Worm (Caenorhabditis elegans) whole organism, young adult: ENCODE measurements around the gene T10C6.6.

Experiments used
- F39B2.1 ChIP-seq: fragments of 200-800 bp; sonication (Bioruptor generic); IDR thresholded peaks from 2 replicates; pipeline ENCODE4 v1.3.6; 2022; ENCODE audit warnings: missing genetic modification reagents, missing genetic modification characterization, missing compliant biosample characterization
- Y56A3A.18 ChIP-seq: fragments of 200-800 bp; sonication (Bioruptor generic); IDR thresholded peaks from 2 replicates; pipeline ENCODE4 v1.3.6; 2022; ENCODE audit warnings: missing genetic modification reagents, missing genetic modification characterization, missing compliant biosample characterization
- attf-3 ChIP-seq: fragments of 200-800 bp; sonication (Bioruptor generic); conservative IDR thresholded peaks from 2 replicates; pipeline ENCODE4 v1.3.6; 2022; ENCODE audit warnings: missing genetic modification reagents, missing genetic modification characterization, missing compliant biosample characterization
- attf-5 ChIP-seq: fragments of 200-800 bp; sonication (Bioruptor generic); optimal IDR thresholded peaks from 2 replicates; lab custom pipeline; 2018; ENCODE audit warnings: mild to moderate bottlenecking, missing genetic modification characterization, missing compliant biosample characterization
- attf-6 ChIP-seq: fragments of 200-800 bp; sonication (Bioruptor generic); IDR thresholded peaks from 2 replicates; pipeline ENCODE4 v1.3.6; 2022; ENCODE audit warnings: missing genetic modification reagents, missing genetic modification characterization, missing compliant biosample characterization
- bed-1 ChIP-seq: fragments of 200-800 bp; sonication (Bioruptor generic); IDR thresholded peaks from 2 replicates; pipeline ENCODE4 v1.3.6; 2022; ENCODE audit warnings: missing genetic modification reagents, missing genetic modification characterization, missing compliant biosample characterization
- ceh-40 ChIP-seq: fragments of 200-800 bp; sonication (Bioruptor generic); IDR thresholded peaks from 2 replicates; pipeline ENCODE4 v1.3.6; 2022; ENCODE audit warnings: missing genetic modification characterization, missing compliant biosample characterization
- fkh-3 ChIP-seq: sonication (generic microtip); optimal IDR thresholded peaks from 2 replicates; lab custom pipeline; 2016; ENCODE audit warnings: mild to moderate bottlenecking, missing genetic modification characterization, missing compliant biosample characterization
- hmg-20 ChIP-seq: fragments of 200-800 bp; sonication (Bioruptor generic); IDR thresholded peaks from 2 replicates; pipeline ENCODE4 v1.3.6; 2022; ENCODE audit warnings: missing genetic modification reagents, missing genetic modification characterization, missing compliant biosample characterization
- pha-4 ChIP-seq: fragments of 150-350 bp; sonication (generic microtip); optimal IDR thresholded peaks from 2 replicates; lab custom pipeline; 2014; ENCODE audit warnings: missing biosample characterization, missing genetic modification reagents, missing genetic modification characterization
- snpc-1.3 ChIP-seq: sonication (generic microtip); optimal IDR thresholded peaks from 2 replicates; lab custom pipeline; 2017; ENCODE audit warnings: missing genetic modification characterization, mild to moderate bottlenecking, missing compliant biosample characterization, antibody characterized with exemption, moderate library complexity, missing genotype, missing genetic modification reagents; ENCODE audit not compliant: insufficient read depth
- zim-3 ChIP-seq: sonication (generic microtip); optimal IDR thresholded peaks from 2 replicates; lab custom pipeline; 2017; ENCODE audit warnings: mild to moderate bottlenecking, missing genetic modification characterization, moderate library complexity, missing compliant biosample characterization

- TF ChIP-seq F39B2.1 (GFP tag; lab: Robert Waterston, UW) (no peak), bed-1 (GFP tag; lab: Robert Waterston, UW) (no peak), fkh-3 (tag; lab: Kevin White, UChicago) (no peak), hmg-20 (GFP tag; lab: Robert Waterston, UW) (no peak), attf-3 (GFP tag; lab: Robert Waterston, UW) (no peak), attf-6 (GFP tag; lab: Robert Waterston, UW) (no peak), pha-4 (tag; lab: Kevin White, UChicago) (no peak), attf-5 (GFP tag; lab: Kevin White, UChicago) (no peak), snpc-1.3 (tag; lab: Kevin White, UChicago) (no peak), Y56A3A.18 (GFP tag; lab: Robert Waterston, UW) (no peak), zim-3 (tag; lab: Kevin White, UChicago) (no peak), ceh-40 (GFP tag; lab: Robert Waterston, UW) (no peak)
Measured at ce11 chrV:16015652-16016051, 8.5 kb upstream of the T10C6.6 start, which contains the start of gene str-232.
